Worm (Caenorhabditis elegans) whole organism, mixed stage, embryonic: ENCODE measurements around the gene F16G10.6.

ENCODE experiments used
- M03D4.4 ChIP-seq: sonication (generic microtip); optimal IDR thresholded peaks from 2 replicates; lab custom pipeline; 2017; ENCODE audit warnings: mild to moderate bottlenecking, missing genetic modification characterization, missing compliant biosample characterization
- blmp-1 ChIP-seq: fragments of 150-350 bp; optimal IDR thresholded peaks from 2 replicates; lab custom pipeline; 2014; ENCODE audit warnings: missing biosample characterization, missing genetic modification characterization
- ceh-39 ChIP-seq: fragments of 150-350 bp; optimal IDR thresholded peaks from 2 replicates; lab custom pipeline; 2014; ENCODE audit warnings: missing biosample characterization, missing genetic modification characterization
- ceh-43 ChIP-seq: fragments of 200-800 bp; sonication (Bioruptor generic); optimal IDR thresholded peaks from 2 replicates; lab custom pipeline; 2018; ENCODE audit warnings: mild to moderate bottlenecking, missing genetic modification characterization, moderate library complexity, missing compliant biosample characterization
- ceh-83 ChIP-seq: fragments of 200-800 bp; sonication (Bioruptor generic); optimal IDR thresholded peaks from 2 replicates; lab custom pipeline; 2018; ENCODE audit warnings: mild to moderate bottlenecking, missing genetic modification characterization, missing compliant biosample characterization
- ces-1 ChIP-seq: fragments of 150-350 bp; optimal IDR thresholded peaks from 2 replicates; lab custom pipeline; 2014; ENCODE audit warnings: missing biosample characterization, missing genetic modification reagents, missing genetic modification characterization
- cnd-1 ChIP-seq: fragments of 200-800 bp; sonication (Bioruptor generic); optimal IDR thresholded peaks from 2 replicates; lab custom pipeline; 2018; ENCODE audit warnings: mild to moderate bottlenecking, missing genetic modification characterization, missing compliant biosample characterization
- drap-1 ChIP-seq: fragments of 200-800 bp; sonication (Bioruptor generic); optimal IDR thresholded peaks from 3 replicates; lab custom pipeline; 2018; ENCODE audit warnings: mild to moderate bottlenecking, missing genetic modification characterization, missing compliant biosample characterization
- elt-1 ChIP-seq: sonication (generic microtip); optimal IDR thresholded peaks from 2 replicates; lab custom pipeline; 2017; ENCODE audit warnings: missing genetic modification characterization, mild to moderate bottlenecking, missing compliant biosample characterization, antibody characterized with exemption, moderate library complexity, borderline replicate concordance; ENCODE audit not compliant: insufficient read depth
- elt-3 ChIP-seq: fragments of 150-350 bp; optimal IDR thresholded peaks from 2 replicates; lab custom pipeline; 2014; ENCODE audit warnings: missing biosample characterization, missing genetic modification characterization
- hlh-1 ChIP-seq: fragments of 150-350 bp; optimal IDR thresholded peaks from 2 replicates; lab custom pipeline; 2014; ENCODE audit warnings: missing biosample characterization, missing genetic modification reagents, missing genetic modification characterization
- lin-13 ChIP-seq: fragments of 150-350 bp; optimal IDR thresholded peaks from 2 replicates; lab custom pipeline; 2014; ENCODE audit warnings: missing biosample characterization, missing genetic modification characterization
- lin-32 ChIP-seq: fragments of 200-800 bp; sonication (Bioruptor generic); optimal IDR thresholded peaks from 2 replicates; lab custom pipeline; 2018; ENCODE audit warnings: mild to moderate bottlenecking, missing genetic modification characterization, missing compliant biosample characterization
- lsy-2 ChIP-seq: fragments of 150-350 bp; optimal IDR thresholded peaks from 2 replicates; lab custom pipeline; 2014; ENCODE audit warnings: missing biosample characterization, missing genetic modification characterization
- mep-1 ChIP-seq: fragments of 150-350 bp; optimal IDR thresholded peaks from 2 replicates; lab custom pipeline; 2017; ENCODE audit warnings: missing biosample characterization, missing genetic modification reagents, missing genetic modification characterization, inconsistent platforms
- mls-2 ChIP-seq: sonication (generic microtip); optimal IDR thresholded peaks from 2 replicates; lab custom pipeline; 2016; ENCODE audit warnings: mild to moderate bottlenecking, missing genetic modification characterization, moderate library complexity, missing compliant biosample characterization
- nhr-12 ChIP-seq: fragments of 150-350 bp; optimal IDR thresholded peaks from 2 replicates; lab custom pipeline; 2014; ENCODE audit warnings: missing biosample characterization, missing genetic modification characterization
- nhr-237 ChIP-seq: fragments of 150-350 bp; optimal IDR thresholded peaks from 2 replicates; lab custom pipeline; 2014; ENCODE audit warnings: missing biosample characterization, missing genetic modification characterization
- nhr-28 ChIP-seq: fragments of 150-350 bp; optimal IDR thresholded peaks from 2 replicates; lab custom pipeline; 2014; ENCODE audit warnings: missing biosample characterization, missing genetic modification characterization
- nhr-76 ChIP-seq: sonication (generic microtip); optimal IDR thresholded peaks from 2 replicates; lab custom pipeline; 2017; ENCODE audit warnings: missing biosample characterization, missing genetic modification characterization
- pha-4 ChIP-seq: fragments of 150-350 bp; optimal IDR thresholded peaks from 2 replicates; lab custom pipeline; 2018; ENCODE audit warnings: missing biosample characterization, missing genetic modification reagents, missing genetic modification characterization
- sem-2 ChIP-seq: fragments of 200-800 bp; sonication (Bioruptor generic); optimal IDR thresholded peaks from 2 replicates; lab custom pipeline; 2018; ENCODE audit warnings: mild to moderate bottlenecking, missing genetic modification characterization, missing compliant biosample characterization
- snpc-4 ChIP-seq: fragments of 150-350 bp; optimal IDR thresholded peaks from 2 replicates; lab custom pipeline; 2014; ENCODE audit warnings: missing biosample characterization, missing genetic modification characterization
- sptf-1 ChIP-seq: sonication (generic microtip); optimal IDR thresholded peaks from 2 replicates; lab custom pipeline; 2017; ENCODE audit warnings: mild to moderate bottlenecking, missing genetic modification characterization, moderate library complexity, missing compliant biosample characterization
- tbx-8 ChIP-seq: fragments of 200-800 bp; sonication (Bioruptor generic); optimal IDR thresholded peaks from 2 replicates; lab custom pipeline; 2018; ENCODE audit warnings: mild to moderate bottlenecking, missing genetic modification characterization, moderate library complexity, missing compliant biosample characterization
- unc-120 ChIP-seq: sonication (generic microtip); optimal IDR thresholded peaks from 2 replicates; lab custom pipeline; 2017; ENCODE audit warnings: missing genetic modification characterization, missing compliant biosample characterization; ENCODE audit not compliant: poor library complexity, severe bottlenecking
- unc-39 ChIP-seq: fragments of 150-350 bp; optimal IDR thresholded peaks from 2 replicates; lab custom pipeline; 2014; ENCODE audit warnings: missing biosample characterization, missing genetic modification characterization
- unc-62 ChIP-seq: fragments of 150-350 bp; optimal IDR thresholded peaks from 2 replicates; lab custom pipeline; 2014; ENCODE audit warnings: missing biosample characterization, missing genetic modification reagents, missing genetic modification characterization
- zip-8 ChIP-seq: fragments of 150-350 bp; optimal IDR thresholded peaks from 2 replicates; lab custom pipeline; 2014; ENCODE audit warnings: missing biosample characterization, missing genetic modification characterization
- ztf-11 ChIP-seq: fragments of 150-350 bp; optimal IDR thresholded peaks from 2 replicates; lab custom pipeline; 2014; ENCODE audit warnings: missing biosample characterization, missing genetic modification characterization

The F16G10.6 gene

ce11 chrII:2378465-2379009 lies 886 bp upstream of the F16G10.6 start:
- TF ChIP-seq ceh-43 (GFP tag; lab: Kevin White, UChicago) (no peak), drap-1 (GFP tag; lab: Kevin White, UChicago) (no peak)

- no peak for TF ChIP-seq sptf-1 (tag; lab: Kevin White, UChicago)
- TF ChIP-seq unc-120 (tag; lab: Kevin White, UChicago) = no peak
- no peak for TF ChIP-seq ceh-43 (GFP tag; lab: Kevin White, UChicago)
- no peak for TF ChIP-seq elt-1 (tag; lab: Kevin White, UChicago)
- TF ChIP-seq unc-39 (tag; lab: Kevin White, UChicago) = no peak
- no peak for TF ChIP-seq ztf-11 (tag; lab: Kevin White, UChicago)
- no peak for TF ChIP-seq zip-8 (tag; lab: Kevin White, UChicago)
- TF ChIP-seq mep-1 = no peak
- TF ChIP-seq ceh-83 (GFP tag; lab: Kevin White, UChicago) = no peak
- no peak for TF ChIP-seq M03D4.4 (tag; lab: Kevin White, UChicago)
- TF ChIP-seq blmp-1 (tag; lab: Kevin White, UChicago) = no peak
- no peak for TF ChIP-seq nhr-237 (tag; lab: Kevin White, UChicago)
- TF ChIP-seq elt-3 (tag; lab: Kevin White, UChicago) = no peak
- no peak for TF ChIP-seq unc-62 (GFP tag; lab: Kevin White, UChicago)
- TF ChIP-seq nhr-12 (tag; lab: Kevin White, UChicago) = no peak
- no peak for TF ChIP-seq drap-1 (GFP tag; lab: Kevin White, UChicago)
- TF ChIP-seq lin-32 (GFP tag; lab: Kevin White, UChicago) = no peak
Observed at ce11 chrII:2374973-2375372, 2.7 kb downstream of the F16G10.6 start, which contains the start of gene F16G10.2. F16G10.2 (plus strand) TSS chrII:2375273.

ce11 chrII:2372090-2372489 lies 5.6 kb downstream of the F16G10.6 start, which contains the start of gene F16G10.3:
F16G10.3 (plus strand) TSS chrII:2372390.
- no peak for TF ChIP-seq lsy-2 (tag; lab: Kevin White, UChicago)
- no peak for TF ChIP-seq lin-32 (GFP tag; lab: Kevin White, UChicago)
- TF ChIP-seq ces-1 (GFP tag; lab: Kevin White, UChicago) = no peak
- no peak for TF ChIP-seq cnd-1 (tag; lab: Kevin White, UChicago)
- no peak for TF ChIP-seq hlh-1 (tag; lab: Kevin White, UChicago)
- no peak for TF ChIP-seq pha-4 (tag; lab: Kevin White, UChicago)
- no peak for TF ChIP-seq zip-8 (tag; lab: Kevin White, UChicago)
- TF ChIP-seq unc-39 (tag; lab: Kevin White, UChicago) = no peak
- TF ChIP-seq lin-13 (tag; lab: Kevin White, UChicago) = no peak
- no peak for TF ChIP-seq mep-1
- no peak for TF ChIP-seq drap-1 (GFP tag; lab: Kevin White, UChicago)
- no peak for TF ChIP-seq unc-62 (GFP tag; lab: Kevin White, UChicago)
- no peak for TF ChIP-seq nhr-237 (tag; lab: Kevin White, UChicago)
- no peak for TF ChIP-seq nhr-76
- no peak for TF ChIP-seq sem-2

ce11 chrII:2368956-2369355 lies 8.7 kb downstream of the F16G10.6 start, which contains the start of gene hpo-25:
hpo-25 (plus strand) TSS chrII:2369256.
- TF ChIP-seq unc-39 (tag; lab: Kevin White, UChicago) = no peak
- TF ChIP-seq nhr-28 (tag; lab: Kevin White, UChicago) = no peak
- TF ChIP-seq ceh-39 (tag; lab: Kevin White, UChicago) = no peak
- TF ChIP-seq nhr-237 (tag; lab: Kevin White, UChicago) = no peak
- no peak for TF ChIP-seq sptf-1 (tag; lab: Kevin White, UChicago)
- no peak for TF ChIP-seq lsy-2 (tag; lab: Kevin White, UChicago)
- no peak for TF ChIP-seq tbx-8 (GFP tag; lab: Kevin White, UChicago)
- no peak for TF ChIP-seq hlh-1 (tag; lab: Kevin White, UChicago)
- no peak for TF ChIP-seq M03D4.4 (tag; lab: Kevin White, UChicago)
- no peak for TF ChIP-seq snpc-4
- no peak for TF ChIP-seq nhr-12 (tag; lab: Kevin White, UChicago)
- TF ChIP-seq elt-1 (tag; lab: Kevin White, UChicago) = no peak
- no peak for TF ChIP-seq mls-2 (tag; lab: Kevin White, UChicago)
- TF ChIP-seq lin-13 (tag; lab: Kevin White, UChicago) = no peak
